Worm (Caenorhabditis elegans) whole organism, early embryonic: Measurements from ENCODE around the gene cyp-29A2.

Experiments used
- B0310.2 ChIP-seq: sonication (generic microtip); optimal IDR thresholded peaks from 2 replicates; lab custom pipeline; 2016; ENCODE audit warnings: mild to moderate bottlenecking, missing genetic modification characterization, missing compliant biosample characterization
- F13C5.2 ChIP-seq: sonication (generic microtip); optimal IDR thresholded peaks from 2 replicates; lab custom pipeline; 2017; ENCODE audit warnings: mild to moderate bottlenecking, missing genetic modification characterization, inconsistent platforms, missing compliant biosample characterization
- aly-1 ChIP-seq: sonication (generic microtip); optimal IDR thresholded peaks from 2 replicates; lab custom pipeline; 2016; ENCODE audit warnings: missing genetic modification characterization, missing compliant biosample characterization
- ama-1 ChIP-seq: fragments of 150-350 bp; optimal IDR thresholded peaks from 2 replicates; lab custom pipeline; 2014
- ceh-13 ChIP-seq: fragments of 200-800 bp; sonication (Bioruptor generic); optimal IDR thresholded peaks from 2 replicates; lab custom pipeline; 2018; ENCODE audit warnings: mild to moderate bottlenecking, missing genetic modification characterization, missing compliant biosample characterization
- ceh-36 ChIP-seq: sonication (generic microtip); optimal IDR thresholded peaks from 2 replicates; lab custom pipeline; 2016; ENCODE audit warnings: missing genetic modification characterization, inconsistent platforms, missing compliant biosample characterization
- ets-7 ChIP-seq: sonication (generic microtip); optimal IDR thresholded peaks from 2 replicates; lab custom pipeline; 2016; ENCODE audit warnings: missing genotype, missing genetic modification characterization, missing compliant biosample characterization
- flt-1 ChIP-seq: fragments of 200-800 bp; sonication (Bioruptor generic); IDR thresholded peaks from 2 replicates; pipeline ENCODE4 v1.3.6; 2022; ENCODE audit warnings: missing genetic modification characterization, missing compliant biosample characterization
- hmbx-1 ChIP-seq: sonication (generic microtip); optimal IDR thresholded peaks from 2 replicates; lab custom pipeline; 2016; ENCODE audit warnings: mild to moderate bottlenecking, missing genetic modification characterization, missing compliant biosample characterization
- hmg-4 ChIP-seq: fragments of 200-800 bp; sonication (Bioruptor generic); optimal IDR thresholded peaks from 2 replicates; lab custom pipeline; 2018; ENCODE audit warnings: mild to moderate bottlenecking, missing genetic modification characterization, missing compliant biosample characterization
- hnd-1 ChIP-seq: sonication (generic microtip); optimal IDR thresholded peaks from 2 replicates; lab custom pipeline; 2016; ENCODE audit warnings: missing genetic modification characterization, missing compliant biosample characterization
- pes-1 ChIP-seq: fragments of 200-800 bp; sonication (Bioruptor generic); IDR thresholded peaks from 2 replicates; pipeline ENCODE4 v1.3.6; 2022; ENCODE audit warnings: missing genetic modification reagents, missing genetic modification characterization, missing compliant biosample characterization
- scrt-1 ChIP-seq: fragments of 200-800 bp; sonication (Bioruptor generic); IDR thresholded peaks from 2 replicates; pipeline ENCODE4 v1.3.6; 2022; ENCODE audit warnings: missing genetic modification characterization, missing compliant biosample characterization
- sea-1 ChIP-seq: fragments of 200-800 bp; sonication (Bioruptor generic); conservative IDR thresholded peaks from 2 replicates; pipeline ENCODE4 v1.3.6; 2022; ENCODE audit warnings: missing genetic modification characterization, missing compliant biosample characterization
- tbx-11 ChIP-seq: fragments of 200-800 bp; sonication (Bioruptor generic); IDR thresholded peaks from 2 replicates; pipeline ENCODE4 v1.3.6; 2022; ENCODE audit warnings: missing genetic modification characterization, missing compliant biosample characterization
- tbx-37 ChIP-seq: fragments of 200-800 bp; sonication (Bioruptor generic); conservative IDR thresholded peaks from 2 replicates; pipeline ENCODE4 v1.3.6; 2022; ENCODE audit warnings: missing genetic modification reagents, missing genetic modification characterization, missing compliant biosample characterization
- tra-4 ChIP-seq: sonication (generic microtip); optimal IDR thresholded peaks from 2 replicates; lab custom pipeline; 2017; ENCODE audit warnings: missing genetic modification characterization, missing compliant biosample characterization

The cyp-29A2 gene

ce11 chrV:11247846-11248245, 30.5 kb downstream of the cyp-29A2 start, which contains the start of gene mam-4:
TSS of gene mam-4 (plus strand) at chrV:11248146.
- TF ChIP-seq hnd-1 (tag; lab: Kevin White, UChicago) (no peak), pes-1 (no peak), hmbx-1 (no peak), ama-1 (lab: Kevin White, UChicago) (no peak), sea-1 (GFP tag; lab: Robert Waterston, UW) (no peak), tbx-37 (no peak), ceh-36 (tag; lab: Kevin White, UChicago) (no peak), aly-1 (tag; lab: Kevin White, UChicago) (no peak), flt-1 (GFP tag; lab: Robert Waterston, UW) (no peak), B0310.2 (tag; lab: Kevin White, UChicago) (no peak), tra-4 (tag; lab: Kevin White, UChicago) (no peak), hmg-4 (GFP tag; lab: Kevin White, UChicago) (no peak), F13C5.2 (no peak)

DNA sequence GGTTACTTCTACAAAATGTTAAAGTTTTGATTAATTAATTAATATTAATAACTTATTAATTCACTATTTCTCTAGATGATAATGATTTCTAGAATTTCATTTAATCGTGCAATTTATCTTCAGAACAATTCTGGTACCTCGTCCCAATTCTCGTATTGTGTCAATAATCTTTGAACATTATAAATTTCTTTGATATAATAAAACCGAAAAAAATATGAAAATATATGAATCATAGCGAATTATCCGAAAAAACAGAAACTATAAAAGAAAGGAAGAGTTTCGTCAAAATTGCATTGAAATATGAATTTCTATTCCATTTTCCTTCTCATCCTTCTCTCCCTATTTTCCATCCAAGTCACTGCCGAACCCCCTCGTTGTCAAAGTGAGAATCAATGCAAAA, 33.4 kb downstream of the cyp-29A2 start, which contains the start of gene T19B10.12:
T19B10.12 (plus strand) TSS at position 301 of the 400 bp plus-strand sequence.
- TF ChIP-seq tbx-11 (no peak), ceh-36 (tag; lab: Kevin White, UChicago) (no peak), hnd-1 (tag; lab: Kevin White, UChicago) (no peak), flt-1 (GFP tag; lab: Robert Waterston, UW) (no peak), hmbx-1 (no peak), pes-1 (no peak), B0310.2 (tag; lab: Kevin White, UChicago) (no peak), tbx-37 (no peak), ama-1 (lab: Kevin White, UChicago) (no peak), scrt-1 (no peak), tra-4 (tag; lab: Kevin White, UChicago) (no peak), hmg-4 (GFP tag; lab: Kevin White, UChicago) (no peak), aly-1 (tag; lab: Kevin White, UChicago) (no peak), ceh-13 (no peak), sea-1 (GFP tag; lab: Robert Waterston, UW) (no peak), F13C5.2 (no peak), ets-7 (tag; lab: Kevin White, UChicago) (no peak)

- no peak for TF ChIP-seq sea-1 (GFP tag; lab: Robert Waterston, UW)
- no peak for TF ChIP-seq hnd-1 (tag; lab: Kevin White, UChicago)
- no peak for TF ChIP-seq tra-4 (tag; lab: Kevin White, UChicago)
- TF ChIP-seq ets-7 (tag; lab: Kevin White, UChicago), result no peak
- no peak for TF ChIP-seq ceh-13
- no peak for TF ChIP-seq B0310.2 (tag; lab: Kevin White, UChicago)
- no peak for TF ChIP-seq ama-1 (lab: Kevin White, UChicago)
- no peak for TF ChIP-seq ceh-36 (tag; lab: Kevin White, UChicago)
- TF ChIP-seq aly-1 (tag; lab: Kevin White, UChicago), result no peak
- no peak for TF ChIP-seq tbx-37
- TF ChIP-seq pes-1, result no peak
- no peak for TF ChIP-seq tbx-11
- no peak for TF ChIP-seq hmbx-1
- TF ChIP-seq flt-1 (GFP tag; lab: Robert Waterston, UW), result no peak
- no peak for TF ChIP-seq F13C5.2
Measured at ce11 chrV:11251798-11252197, 34.4 kb downstream of the cyp-29A2 start.

- TF ChIP-seq ceh-13 (no peak), aly-1 (tag; lab: Kevin White, UChicago) (no peak), ama-1 (lab: Kevin White, UChicago) (no peak), tbx-11 (no peak)
Measured at ce11 chrV:11252429-11252828, 35.0 kb downstream of the cyp-29A2 start, which contains the start of gene srsx-33. TSS of gene srsx-33 (minus strand) at chrV:11252529.

- TF ChIP-seq aly-1 (tag; lab: Kevin White, UChicago), result no peak
- no peak for TF ChIP-seq B0310.2 (tag; lab: Kevin White, UChicago)
- TF ChIP-seq tbx-37, result no peak
- no peak for TF ChIP-seq F13C5.2
- TF ChIP-seq ama-1 (lab: Kevin White, UChicago), result no peak
- TF ChIP-seq hnd-1 (tag; lab: Kevin White, UChicago), result no peak
- no peak for TF ChIP-seq sea-1 (GFP tag; lab: Robert Waterston, UW)
- TF ChIP-seq pes-1, result no peak
- no peak for TF ChIP-seq hmbx-1
- no peak for TF ChIP-seq ceh-36 (tag; lab: Kevin White, UChicago)
- TF ChIP-seq ets-7 (tag; lab: Kevin White, UChicago), result no peak
- no peak for TF ChIP-seq ceh-13
- TF ChIP-seq tbx-11, result no peak
- no peak for TF ChIP-seq scrt-1
- no peak for TF ChIP-seq tra-4 (tag; lab: Kevin White, UChicago)
- no peak for TF ChIP-seq flt-1 (GFP tag; lab: Robert Waterston, UW)
- no peak for TF ChIP-seq hmg-4 (GFP tag; lab: Kevin White, UChicago)
Measured at ce11 chrV:11254980-11255379, 37.6 kb downstream of the cyp-29A2 start, which contains the start of gene srsx-31. TSS of gene srsx-31 (minus strand) at chrV:11255080.

- TF ChIP-seq hmg-4 (GFP tag; lab: Kevin White, UChicago), result no peak
- TF ChIP-seq scrt-1, result no peak
- TF ChIP-seq tbx-37, result no peak
- TF ChIP-seq B0310.2 (tag; lab: Kevin White, UChicago), result no peak
- TF ChIP-seq ceh-13, result no peak
- TF ChIP-seq flt-1 (GFP tag; lab: Robert Waterston, UW), result no peak
- TF ChIP-seq ama-1 (lab: Kevin White, UChicago), result no peak
- TF ChIP-seq aly-1 (tag; lab: Kevin White, UChicago), result no peak
- TF ChIP-seq ets-7 (tag; lab: Kevin White, UChicago), result no peak
- TF ChIP-seq tra-4 (tag; lab: Kevin White, UChicago), result no peak
- TF ChIP-seq F13C5.2, result no peak
- TF ChIP-seq hmbx-1, result no peak
- no peak for TF ChIP-seq ceh-36 (tag; lab: Kevin White, UChicago)
- TF ChIP-seq pes-1, result no peak
- TF ChIP-seq sea-1 (GFP tag; lab: Robert Waterston, UW), result no peak
- no peak for TF ChIP-seq hnd-1 (tag; lab: Kevin White, UChicago)
- TF ChIP-seq tbx-11, result no peak
Measured at ce11 chrV:11258896-11259295, 41.5 kb downstream of the cyp-29A2 start, which contains the start of gene lgc-36. TSS of gene lgc-36 (minus strand) at chrV:11258996.

DNA sequence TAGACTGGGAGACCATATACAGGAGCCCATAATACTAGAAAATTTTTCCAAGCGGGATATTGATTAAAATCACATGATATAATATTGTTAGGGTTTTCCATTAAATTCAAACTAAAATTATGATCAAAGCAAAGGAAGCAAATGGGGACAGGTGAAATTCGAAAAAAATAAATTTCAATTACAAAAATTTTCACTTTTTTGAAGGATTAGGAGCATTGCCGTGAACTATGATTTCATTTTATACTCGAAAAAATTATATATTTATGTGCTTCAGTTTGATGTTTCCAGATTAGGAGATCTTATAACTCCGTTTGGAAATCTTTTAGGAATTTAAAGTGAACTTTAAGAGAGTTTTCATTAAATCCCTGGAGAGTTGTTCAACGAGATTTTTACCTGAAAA, 43.2 kb downstream of the cyp-29A2 start, which contains the start of gene F07B10.7:
F07B10.7 (minus strand) TSS at position 101 of the 400 bp plus-strand sequence.
- TF ChIP-seq scrt-1 (no peak), hnd-1 (tag; lab: Kevin White, UChicago) (no peak), tbx-37 (no peak), ceh-13 (no peak)
